Worm (Caenorhabditis elegans) whole organism, late embryonic: ENCODE data around the gene F54F2.6.

ENCODE experiments used
- C08G9.2 ChIP-seq: sonication (generic microtip); optimal IDR thresholded peaks from 2 replicates; lab custom pipeline; 2016; ENCODE audit warnings: mild to moderate bottlenecking, missing genetic modification characterization, moderate library complexity, missing compliant biosample characterization
- C38D4.7 ChIP-seq: fragments of 200-800 bp; sonication (Bioruptor generic); optimal IDR thresholded peaks from 2 replicates; lab custom pipeline; 2018; ENCODE audit warnings: mild to moderate bottlenecking, missing genetic modification characterization, moderate library complexity, missing compliant biosample characterization
- F13H6.1 ChIP-seq: sonication (generic microtip); optimal IDR thresholded peaks from 2 replicates; lab custom pipeline; 2016; ENCODE audit warnings: missing genetic modification characterization, missing compliant biosample characterization
- K02D7.2 ChIP-seq: sonication (generic microtip); optimal IDR thresholded peaks from 2 replicates; lab custom pipeline; 2017; ENCODE audit warnings: mild to moderate bottlenecking, missing genetic modification characterization, missing compliant biosample characterization
- K09A11.1 ChIP-seq: sonication (generic microtip); optimal IDR thresholded peaks from 2 replicates; lab custom pipeline; 2017; ENCODE audit warnings: antibody characterized with exemption, mild to moderate bottlenecking, missing genetic modification characterization, missing compliant biosample characterization; ENCODE audit not compliant: insufficient read depth
- Y22D7AL.16 ChIP-seq: sonication (generic microtip); optimal IDR thresholded peaks from 2 replicates; lab custom pipeline; 2016; ENCODE audit warnings: missing genetic modification characterization, missing compliant biosample characterization
- ama-1 ChIP-seq: fragments of 150-350 bp; optimal IDR thresholded peaks from 2 replicates; lab custom pipeline; 2014
- ceh-14 ChIP-seq: sonication (generic microtip); optimal IDR thresholded peaks from 2 replicates; lab custom pipeline; 2016; ENCODE audit warnings: missing genotype, missing genetic modification characterization, missing compliant biosample characterization
- ceh-22 ChIP-seq: sonication (generic microtip); optimal IDR thresholded peaks from 2 replicates; lab custom pipeline; 2017; ENCODE audit warnings: missing biosample characterization, missing genetic modification characterization
- ceh-24 ChIP-seq: sonication (generic microtip); optimal IDR thresholded peaks from 2 replicates; lab custom pipeline; 2016; ENCODE audit warnings: mild to moderate bottlenecking, missing genetic modification characterization, missing compliant biosample characterization
- ceh-30 ChIP-seq: fragments of 150-350 bp; optimal IDR thresholded peaks from 2 replicates; lab custom pipeline; 2014; ENCODE audit warnings: missing biosample characterization, missing genetic modification characterization
- ceh-31 ChIP-seq: sonication (generic microtip); optimal IDR thresholded peaks from 2 replicates; lab custom pipeline; 2016; ENCODE audit warnings: missing genetic modification characterization, missing compliant biosample characterization
- ceh-34 ChIP-seq: sonication (generic microtip); optimal IDR thresholded peaks from 2 replicates; lab custom pipeline; 2016; ENCODE audit warnings: mild to moderate bottlenecking, missing genetic modification characterization, missing compliant biosample characterization
- dmd-4 ChIP-seq: sonication (generic microtip); optimal IDR thresholded peaks from 2 replicates; lab custom pipeline; 2016; ENCODE audit warnings: borderline replicate concordance, missing genetic modification characterization, missing compliant biosample characterization
- elt-2 ChIP-seq: sonication (generic microtip); optimal IDR thresholded peaks from 2 replicates; lab custom pipeline; 2016; ENCODE audit warnings: missing genetic modification reagents, missing genetic modification characterization, missing compliant biosample characterization
- ets-4 ChIP-seq: sonication (generic microtip); optimal IDR thresholded peaks from 2 replicates; lab custom pipeline; 2016; ENCODE audit warnings: missing genetic modification characterization, missing compliant biosample characterization
- eyg-1 ChIP-seq: sonication (generic microtip); optimal IDR thresholded peaks from 2 replicates; lab custom pipeline; 2016; ENCODE audit warnings: missing genotype, missing genetic modification characterization, missing compliant biosample characterization
- fax-1 ChIP-seq: sonication (generic microtip); optimal IDR thresholded peaks from 2 replicates; lab custom pipeline; 2016; ENCODE audit warnings: missing genotype, missing genetic modification characterization, missing compliant biosample characterization
- fkh-6 ChIP-seq: sonication (generic microtip); optimal IDR thresholded peaks from 2 replicates; lab custom pipeline; 2016; ENCODE audit warnings: missing genetic modification characterization, missing compliant biosample characterization
- gmeb-2 ChIP-seq: sonication (generic microtip); optimal IDR thresholded peaks from 2 replicates; lab custom pipeline; 2016; ENCODE audit warnings: missing genetic modification characterization, inconsistent platforms, missing compliant biosample characterization
- hlh-13 ChIP-seq: fragments of 200-800 bp; sonication (Bioruptor generic); optimal IDR thresholded peaks from 2 replicates; lab custom pipeline; 2018; ENCODE audit warnings: mild to moderate bottlenecking, missing genetic modification characterization, missing compliant biosample characterization
- hlh-6 ChIP-seq: sonication (generic microtip); optimal IDR thresholded peaks from 2 replicates; lab custom pipeline; 2016; ENCODE audit warnings: missing genotype, missing genetic modification characterization, missing compliant biosample characterization
- lin-11 ChIP-seq: fragments of 200-800 bp; sonication (Bioruptor generic); optimal IDR thresholded peaks from 2 replicates; lab custom pipeline; 2018; ENCODE audit warnings: mild to moderate bottlenecking, missing genetic modification characterization, missing compliant biosample characterization
- madf-2 ChIP-seq: sonication (generic microtip); optimal IDR thresholded peaks from 2 replicates; lab custom pipeline; 2017; ENCODE audit warnings: missing genetic modification characterization, missing compliant biosample characterization
- mec-3 ChIP-seq: sonication (generic microtip); optimal IDR thresholded peaks from 2 replicates; lab custom pipeline; 2016; ENCODE audit warnings: borderline replicate concordance, missing genetic modification characterization, missing compliant biosample characterization
- nfya-1 ChIP-seq: sonication (generic microtip); optimal IDR thresholded peaks from 2 replicates; lab custom pipeline; 2017; ENCODE audit warnings: missing genetic modification characterization, mild to moderate bottlenecking, missing compliant biosample characterization, antibody characterized with exemption, moderate library complexity
- pat-9 ChIP-seq: fragments of 200-800 bp; sonication (Bioruptor generic); optimal IDR thresholded peaks from 2 replicates; lab custom pipeline; 2018; ENCODE audit warnings: mild to moderate bottlenecking, missing genetic modification characterization, moderate library complexity, missing compliant biosample characterization
- pqm-1 ChIP-seq: sonication (generic microtip); optimal IDR thresholded peaks from 2 replicates; lab custom pipeline; 2016; ENCODE audit warnings: missing genetic modification characterization, missing compliant biosample characterization
- pros-1 ChIP-seq: fragments of 150-350 bp; optimal IDR thresholded peaks from 2 replicates; lab custom pipeline; 2014; ENCODE audit warnings: missing biosample characterization, missing genetic modification reagents, missing genetic modification characterization
- sox-2 ChIP-seq: fragments of 200-800 bp; sonication (Bioruptor generic); IDR thresholded peaks from 2 replicates; pipeline ENCODE4 v1.3.6; 2022; ENCODE audit warnings: missing genetic modification reagents, missing genetic modification characterization, missing compliant biosample characterization
- syd-9 ChIP-seq: sonication (generic microtip); optimal IDR thresholded peaks from 2 replicates; lab custom pipeline; 2016; ENCODE audit warnings: mild to moderate bottlenecking, missing genetic modification characterization, moderate library complexity, missing compliant biosample characterization
- tbx-2 ChIP-seq: sonication (generic microtip); optimal IDR thresholded peaks from 2 replicates; lab custom pipeline; 2016; ENCODE audit warnings: missing genetic modification characterization, missing compliant biosample characterization
- tbx-7 ChIP-seq: sonication (generic microtip); optimal IDR thresholded peaks from 2 replicates; lab custom pipeline; 2016; ENCODE audit warnings: missing genotype, missing genetic modification characterization, missing compliant biosample characterization
- ttx-3 ChIP-seq: sonication (generic microtip); optimal IDR thresholded peaks from 2 replicates; lab custom pipeline; 2016; ENCODE audit warnings: missing genetic modification reagents, missing genetic modification characterization, missing compliant biosample characterization
- unc-42 ChIP-seq: sonication (generic microtip); optimal IDR thresholded peaks from 2 replicates; lab custom pipeline; 2016; ENCODE audit warnings: missing genotype, missing genetic modification characterization, missing compliant biosample characterization
- unc-55 ChIP-seq: sonication (generic microtip); optimal IDR thresholded peaks from 2 replicates; lab custom pipeline; 2017; ENCODE audit warnings: missing biosample characterization, missing genetic modification reagents, missing genetic modification characterization
- unc-86 ChIP-seq: sonication (generic microtip); optimal IDR thresholded peaks from 2 replicates; lab custom pipeline; 2016; ENCODE audit warnings: missing genetic modification characterization, missing compliant biosample characterization
- zip-5 ChIP-seq: sonication (generic microtip); optimal IDR thresholded peaks from 2 replicates; lab custom pipeline; 2016; ENCODE audit warnings: missing genetic modification characterization, missing compliant biosample characterization
- ztf-16 ChIP-seq: sonication (generic microtip); optimal IDR thresholded peaks from 2 replicates; lab custom pipeline; 2017; ENCODE audit warnings: missing genetic modification characterization, missing compliant biosample characterization

The F54F2.6 gene

DNA sequence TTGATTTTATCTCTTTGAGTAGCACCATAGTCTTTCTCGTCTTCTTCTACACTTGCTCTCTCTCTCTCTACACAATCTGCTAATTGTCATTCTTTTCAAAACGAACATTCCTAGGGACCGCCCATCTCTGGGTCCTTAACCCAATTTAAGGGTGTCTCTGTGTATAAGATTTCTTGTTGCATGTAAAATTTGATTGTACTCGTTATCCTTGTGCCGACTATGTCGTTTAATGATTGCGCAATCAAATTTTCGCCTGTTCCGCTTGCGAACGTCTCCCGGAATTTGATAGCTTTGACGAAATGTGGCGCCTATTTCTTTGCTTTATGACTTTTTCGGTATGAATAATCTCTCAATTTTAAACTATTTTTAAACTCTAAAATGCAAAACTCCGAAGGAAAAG is 10.6 kb upstream of the F54F2.6 start:
- TF ChIP-seq pros-1: no peak
- no peak for TF ChIP-seq ama-1 (lab: Kevin White, UChicago)
- peak; percentile 96 for TF ChIP-seq unc-42 (tag; lab: Kevin White, UChicago)
- TF ChIP-seq pqm-1 (tag; lab: Kevin White, UChicago): no peak
- TF ChIP-seq sox-2: no peak
- no peak for TF ChIP-seq ceh-30 (tag; lab: Kevin White, UChicago)
- TF ChIP-seq, all 69 proteins: peak for 1

- TF ChIP-seq eyg-1 (tag; lab: Kevin White, UChicago) (no peak), unc-42 (tag; lab: Kevin White, UChicago) (peak; percentile 85), unc-55 (GFP tag; lab: Kevin White, UChicago) (peak; percentile 15), tbx-7 (tag; lab: Kevin White, UChicago) (no peak), elt-2 (tag; lab: Kevin White, UChicago) (peak; percentile 26), nfya-1 (peak; percentile 43), pat-9 (no peak), pros-1 (no peak), ceh-24 (no peak)
- TF ChIP-seq, all 69 proteins: peak for 4
Measured at ce11 chrIII:8809245-8809971, 8.9 kb upstream of the F54F2.6 start, which contains the start of gene prx-19. prx-19 (minus strand) TSS chrIII:8809295.

DNA sequence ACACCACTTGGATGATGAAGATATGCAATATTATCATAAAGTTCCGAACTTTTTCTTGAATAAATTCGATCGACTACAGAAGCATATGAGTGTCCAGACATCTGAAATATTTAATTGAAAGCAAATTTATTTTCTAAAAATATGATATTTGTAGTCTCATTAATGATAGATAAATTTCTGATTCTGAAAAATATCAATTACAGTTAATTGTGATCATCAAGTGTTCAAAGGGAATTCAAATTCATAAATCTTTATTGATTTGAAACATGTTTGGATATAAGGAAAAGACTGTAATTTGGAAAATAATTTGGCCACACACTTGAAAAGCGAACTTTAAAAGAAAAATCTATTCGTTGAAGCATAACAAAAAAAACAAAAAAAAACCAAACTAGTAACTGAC is 6.7 kb upstream of the F54F2.6 start, which contains the start of gene F54F2.7:
TSS of gene F54F2.7 (minus strand) at position 101 of the 400 bp plus-strand sequence.
- no peak for TF ChIP-seq tbx-7 (tag; lab: Kevin White, UChicago)
- TF ChIP-seq lin-11 (tag; lab: Kevin White, UChicago): no peak
- TF ChIP-seq syd-9: no peak
- no peak for TF ChIP-seq hlh-6
- no peak for TF ChIP-seq fkh-6 (tag; lab: Kevin White, UChicago)
- no peak for TF ChIP-seq ets-4 (tag; lab: Kevin White, UChicago)
- TF ChIP-seq fax-1 (tag; lab: Kevin White, UChicago): no peak
- TF ChIP-seq ceh-34 (tag; lab: Kevin White, UChicago): no peak
- TF ChIP-seq hlh-13 (GFP tag; lab: Kevin White, UChicago): no peak
- no peak for TF ChIP-seq pqm-1 (tag; lab: Kevin White, UChicago)
- TF ChIP-seq ttx-3 (tag; lab: Kevin White, UChicago): no peak
- no peak for TF ChIP-seq dmd-4 (tag; lab: Kevin White, UChicago)
- TF ChIP-seq unc-86 (tag; lab: Kevin White, UChicago): no peak
- no peak for TF ChIP-seq ztf-16 (tag; lab: Kevin White, UChicago)
- TF ChIP-seq ceh-31 (tag; lab: Kevin White, UChicago): no peak
- TF ChIP-seq ceh-22 (tag; lab: Kevin White, UChicago): no peak

ce11 chrIII:8805815-8806214 is 5.3 kb upstream of the F54F2.6 start:
- TF ChIP-seq madf-2 (tag; lab: Kevin White, UChicago) (no peak), gmeb-2 (tag; lab: Kevin White, UChicago) (no peak), syd-9 (no peak), ceh-34 (tag; lab: Kevin White, UChicago) (no peak), unc-42 (tag; lab: Kevin White, UChicago) (no peak), C38D4.7 (GFP tag; lab: Kevin White, UChicago) (no peak), pat-9 (no peak), ama-1 (lab: Kevin White, UChicago) (no peak), tbx-7 (tag; lab: Kevin White, UChicago) (no peak)
- TF ChIP-seq, all 69 proteins: peak for 0

- TF ChIP-seq K02D7.2 (tag; lab: Kevin White, UChicago): no peak
- TF ChIP-seq ceh-34 (tag; lab: Kevin White, UChicago): peak; percentile 92
- no peak for TF ChIP-seq gmeb-2 (tag; lab: Kevin White, UChicago)
- peak; percentile 26 for TF ChIP-seq fax-1 (tag; lab: Kevin White, UChicago)
- no peak for TF ChIP-seq mec-3 (tag; lab: Kevin White, UChicago)
- peak; percentile 50 for TF ChIP-seq zip-5 (tag; lab: Kevin White, UChicago)
- peak; percentile 81 for TF ChIP-seq K09A11.1 (tag; lab: Kevin White, UChicago)
- TF ChIP-seq C08G9.2 (tag; lab: Kevin White, UChicago): peak; percentile 58
- TF ChIP-seq sox-2: 0 out of 2 replicates have a peak, but pooled peaks have one; percentile 3
- TF ChIP-seq Y22D7AL.16: no peak
- peak; percentile 96 for TF ChIP-seq tbx-2
- TF ChIP-seq ceh-14 (tag; lab: Kevin White, UChicago): peak; percentile 72
- TF ChIP-seq ama-1 (lab: Kevin White, UChicago): peak; percentile 91
- peak; percentile 96 for TF ChIP-seq F13H6.1
- TF ChIP-seq nfya-1: peak; percentile 98
- TF ChIP-seq ceh-22 (tag; lab: Kevin White, UChicago): peak; percentile 32
Measured at ce11 chrIII:8801864-8802818, 1.6 kb upstream of the F54F2.6 start.
